Fruit fly (Drosophila melanogaster): ENCODE results near the gene CG43732.
A peak's percentile ranks its signal among the peaks of the same experiment; 100 is the strongest.

The CG43732 gene

DNA sequence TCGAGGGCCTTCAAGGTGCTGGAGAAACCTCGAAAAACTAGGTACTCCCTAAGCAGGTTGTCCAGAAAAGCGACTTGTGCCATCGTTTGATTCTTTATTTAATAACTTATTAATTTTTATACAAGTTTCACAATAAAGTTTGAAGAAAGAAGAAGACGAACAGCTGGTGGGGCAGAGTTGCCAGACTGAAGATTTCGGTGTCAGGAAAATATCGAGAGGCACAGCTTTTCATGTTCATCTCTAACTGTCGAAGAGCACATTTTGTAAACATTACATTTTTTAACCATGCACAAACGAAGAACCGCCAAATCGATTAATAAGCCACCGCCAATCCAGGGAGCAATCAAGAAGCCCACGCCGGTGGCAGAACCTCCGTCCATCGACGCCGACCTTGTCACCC is 73.9 kb downstream of the CG43732 start, which contains the start of the genes CG6005 and CG14286 (continued):
- TF ChIP-seq E2f2 (GFP tag; IDR thresholded peaks at IDR 0.05) = peak; percentile 77
- TF ChIP-seq p53 (GFP tag; optimal IDR thresholded peaks at IDR 0.05) = no peak
- TF ChIP-seq CG1602 (GFP tag; optimal IDR thresholded peaks at IDR 0.05) = peak; percentile 47
- TF ChIP-seq CG2116 (GFP tag; optimal IDR thresholded peaks at IDR 0.05) = peak; percentile 53
- TF ChIP-seq CG8290 (GFP tag; optimal IDR thresholded peaks at IDR 0.05) = peak; percentile 15
- TF ChIP-seq CG8290 (tag; optimal IDR thresholded peaks at IDR 0.05) = peak in 1 of 2 experiments; percentile 82
- TF ChIP-seq H15 (GFP tag; IDR thresholded peaks at IDR 0.05) = peak; percentile 58; the same call in 1 of the 3 replicates
- TF ChIP-seq scrt (GFP tag; optimal IDR thresholded peaks at IDR 0.05) = no peak
- TF ChIP-seq mirr (GFP tag; optimal IDR thresholded peaks at IDR 0.05) = no peak
- TF ChIP-seq CG7963 (GFP tag; IDR thresholded peaks at IDR 0.05; ENCODE audit: partially characterized antibody) = peak; percentile 64; the same call in 1 of the 3 replicates
- TF ChIP-seq CG9727 (GFP tag; optimal IDR thresholded peaks at IDR 0.05) = peak; percentile 12
- TF ChIP-seq CG10209 (GFP tag; optimal IDR thresholded peaks at IDR 0.05) = peak; percentile 1
- peak; percentile 82 for TF ChIP-seq CG34224 (GFP tag; IDR thresholded peaks at IDR 0.05; ENCODE audit: partially characterized antibody)
- TF ChIP-seq CG17385 (GFP tag; optimal IDR thresholded peaks at IDR 0.05) = peak; percentile 98
- 0 out of 2 replicates have a peak, but pooled peaks have one; percentile 6 for TF ChIP-seq wdn (GFP tag; IDR thresholded peaks at IDR 0.05)
- TF ChIP-seq Drgx (GFP tag; IDR thresholded peaks at IDR 0.05) = peak; percentile 52
- TF ChIP-seq ci (GFP tag; IDR thresholded peaks at IDR 0.05) = peak; percentile 87
- no peak for TF ChIP-seq sima (GFP tag; optimal IDR thresholded peaks at IDR 0.05)
- TF ChIP-seq ase (GFP tag; IDR thresholded peaks at IDR 0.05) = peak; percentile 64; the same call in 1 of the 3 replicates
- peak; percentile 21; the same call in 1 of the 2 replicates for TF ChIP-seq dimm (GFP tag; IDR thresholded peaks at IDR 0.05)
- no peak for TF ChIP-seq Kr (GFP tag; optimal IDR thresholded peaks at IDR 0.05)
- TF ChIP-seq al (GFP tag; IDR thresholded peaks at IDR 0.05) = peak; percentile 61
- TF ChIP-seq stc (GFP tag; IDR thresholded peaks at IDR 0.05) = 0 out of 2 replicates have a peak, but pooled peaks have one; percentile 32
- TF ChIP-seq CG7372 (GFP tag; IDR thresholded peaks at IDR 0.05) = peak; percentile 48; the same call in 1 of the 2 replicates
- TF ChIP-seq zfh1 (GFP tag; IDR thresholded peaks at IDR 0.05) = peak; percentile 73; the same call in 2 of the 3 replicates
- TF ChIP-seq lov (optimal IDR thresholded peaks at IDR 0.05) = no peak
- TF ChIP-seq lov (GFP tag; IDR thresholded peaks at IDR 0.05) = 0 out of 3 replicates have a peak, but pooled peaks have one; percentile 26
- peak; percentile 62 for TF ChIP-seq Atf6 (GFP tag; IDR thresholded peaks at IDR 0.05)
- TF ChIP-seq gcm2 (GFP tag; optimal IDR thresholded peaks at IDR 0.05) = no peak
- TF ChIP-seq TFAM (GFP tag; optimal IDR thresholded peaks at IDR 0.05) = no peak
- TF ChIP-seq Vsx1 (GFP tag; optimal IDR thresholded peaks at IDR 0.05) = no peak
- TF ChIP-seq CG7987 (GFP tag; optimal IDR thresholded peaks at IDR 0.05) = no peak
- peak; percentile 2 for TF ChIP-seq CG10654 (GFP tag; optimal IDR thresholded peaks at IDR 0.05)
- TF ChIP-seq CG1233 (GFP tag; optimal IDR thresholded peaks at IDR 0.05) = no peak
- peak; percentile 80 for TF ChIP-seq bbx (GFP tag; IDR thresholded peaks at IDR 0.05; ENCODE audit: partially characterized antibody)
- TF ChIP-seq dm (GFP tag; optimal IDR thresholded peaks at IDR 0.05) = peak; percentile 82
- peak; percentile 49 for TF ChIP-seq CG1647 (GFP tag; optimal IDR thresholded peaks at IDR 0.05)
- 0 out of 2 replicates have a peak, but pooled peaks have one; percentile 6 for TF ChIP-seq ap (GFP tag; IDR thresholded peaks at IDR 0.05)
- TF ChIP-seq CG10321 (GFP tag; IDR thresholded peaks at IDR 0.05) = no peak
- peak; percentile 42 for TF ChIP-seq CG13775 (GFP tag; optimal IDR thresholded peaks at IDR 0.05)
- TF ChIP-seq CG16863 (GFP tag; optimal IDR thresholded peaks at IDR 0.05) = peak; percentile 31
- TF ChIP-seq Dbx (GFP tag; IDR thresholded peaks at IDR 0.05) = peak; percentile 71
- peak; percentile 61 to 81 for TF ChIP-seq dpn (GFP tag; optimal IDR thresholded peaks at IDR 0.05)
- TF ChIP-seq CG6683 (GFP tag; optimal IDR thresholded peaks at IDR 0.05) = no peak
- peak; percentile 45 for TF ChIP-seq ssp (GFP tag; IDR thresholded peaks at IDR 0.05)
- TF ChIP-seq Usf (GFP tag; optimal IDR thresholded peaks at IDR 0.05) = no peak
- TF ChIP-seq CG10959 (GFP tag; IDR thresholded peaks at IDR 0.05) = no peak
- TF ChIP-seq nmo (GFP tag; optimal IDR thresholded peaks at IDR 0.05) = peak; percentile 38
- peak; percentile 19 for TF ChIP-seq slp2 (GFP tag; optimal IDR thresholded peaks at IDR 0.05)
- peak; percentile 43 for TF ChIP-seq shn (GFP tag; optimal IDR thresholded peaks at IDR 0.05)
- peak; percentile 28; the same call in 1 of the 2 replicates for TF ChIP-seq CG1024 (GFP tag; IDR thresholded peaks at IDR 0.05)
